Comparison of ENCODE assay signal across 1 fruit fly cellular context in genomic region chr3R:5106917-5107316, dm6.
TF ChIP-seq lines count a peak whose summit lies in the region.

No protein-coding gene starts in this region.

TF ChIP-seq in whole organism, embryonic, 481 proteins besides CTCF, POLR2A, EP300 and RAD21 (continued from another document):
- TF ChIP-seq CG9876 (GFP tag; optimal IDR thresholded peaks at IDR 0.05; lab: Kevin White, UChicago): no peak
- TF ChIP-seq Dbx (GFP tag; IDR thresholded peaks at IDR 0.05; lab: Robert Waterston, UW): no peak
- TF ChIP-seq PHDP (tag; optimal IDR thresholded peaks at IDR 0.05; lab: Kevin White, UChicago): peak; percentile 21
- peak; percentile 11 for TF ChIP-seq CG10543 (GFP tag; optimal IDR thresholded peaks at IDR 0.05; lab: Kevin White, UChicago)
- no peak for TF ChIP-seq CG31388 (GFP tag; optimal IDR thresholded peaks at IDR 0.05; lab: Kevin White, UChicago)
- TF ChIP-seq CG3838 (GFP tag; optimal IDR thresholded peaks at IDR 0.05; lab: Kevin White, UChicago): no peak
- no peak for TF ChIP-seq sens-2 (GFP tag; IDR thresholded peaks at IDR 0.05; lab: Robert Waterston, UW)
- TF ChIP-seq CG16813 (GFP tag; IDR thresholded peaks at IDR 0.05; lab: Robert Waterston, UW; ENCODE audit: partially characterized antibody): no peak
- no peak for TF ChIP-seq zen2 (GFP tag; IDR thresholded peaks at IDR 0.05; lab: Robert Waterston, UW; ENCODE audit: partially characterized antibody)
- peak; percentile 36; the same call in 1 of the 3 replicates for TF ChIP-seq zfh1 (GFP tag; IDR thresholded peaks at IDR 0.05; lab: Robert Waterston, UW)
- no peak for TF ChIP-seq ham (GFP tag; IDR thresholded peaks at IDR 0.05; lab: Robert Waterston, UW)
- no peak for TF ChIP-seq abd-A (tag; optimal IDR thresholded peaks at IDR 0.05; lab: Kevin White, UChicago)
- TF ChIP-seq CG9727 (GFP tag; optimal IDR thresholded peaks at IDR 0.05; lab: Kevin White, UChicago): no peak
- no peak for TF ChIP-seq jumu (GFP tag; optimal IDR thresholded peaks at IDR 0.05; lab: Kevin White, UChicago)
- TF ChIP-seq phol (tag; optimal IDR thresholded peaks at IDR 0.05; lab: Kevin White, UChicago): no peak
- TF ChIP-seq Lim3 (GFP tag; IDR thresholded peaks at IDR 0.05; lab: Robert Waterston, UW): no peak
- peak; percentile 45 for TF ChIP-seq nau (GFP tag; optimal IDR thresholded peaks at IDR 0.05; lab: Kevin White, UChicago)
- TF ChIP-seq Stat92E (GFP tag; optimal IDR thresholded peaks at IDR 0.05; lab: Kevin White, UChicago): no peak
- TF ChIP-seq CG14050 (GFP tag; IDR thresholded peaks at IDR 0.05; lab: Robert Waterston, UW): no peak
- TF ChIP-seq mam (GFP tag; optimal IDR thresholded peaks at IDR 0.05; lab: Kevin White, UChicago): no peak
- TF ChIP-seq CG14014 (GFP tag; IDR thresholded peaks at IDR 0.05; lab: Robert Waterston, UW): no peak
- no peak for TF ChIP-seq CG16863 (GFP tag; optimal IDR thresholded peaks at IDR 0.05; lab: Kevin White, UChicago)
- TF ChIP-seq CG4328 (GFP tag; optimal IDR thresholded peaks at IDR 0.05; lab: Kevin White, UChicago): no peak
- TF ChIP-seq nom (GFP tag; optimal IDR thresholded peaks at IDR 0.05; lab: Kevin White, UChicago): no peak
- peak; percentile 4 for TF ChIP-seq ATbp (GFP tag; optimal IDR thresholded peaks at IDR 0.05; lab: Kevin White, UChicago)
- TF ChIP-seq CG12219 (GFP tag; optimal IDR thresholded peaks at IDR 0.05; lab: Kevin White, UChicago): peak; percentile 5
- TF ChIP-seq E2f1 (GFP tag; IDR thresholded peaks at IDR 0.05; lab: Robert Waterston, UW): no peak
- TF ChIP-seq CG16779 (GFP tag; IDR thresholded peaks at IDR 0.05; lab: Robert Waterston, UW): no peak
- TF ChIP-seq Fer1 (GFP tag; optimal IDR thresholded peaks at IDR 0.05; lab: Kevin White, UChicago): peak; percentile 27
- TF ChIP-seq schlank (tag; optimal IDR thresholded peaks at IDR 0.05; lab: Kevin White, UChicago): no peak
- TF ChIP-seq cato (GFP tag; optimal IDR thresholded peaks at IDR 0.05; lab: Kevin White, UChicago; ENCODE audit: borderline replicate concordance): no peak
- no peak for TF ChIP-seq CG30020 (tag; optimal IDR thresholded peaks at IDR 0.05; lab: Kevin White, UChicago)
- TF ChIP-seq fd102C (GFP tag; optimal IDR thresholded peaks at IDR 0.05; lab: Kevin White, UChicago): peak; percentile 13
- no peak for TF ChIP-seq Nf-YC (tag; optimal IDR thresholded peaks at IDR 0.05; lab: Kevin White, UChicago)
- no peak for TF ChIP-seq slp2 (GFP tag; optimal IDR thresholded peaks at IDR 0.05; lab: Kevin White, UChicago)
- no peak for TF ChIP-seq sd (tag; optimal IDR thresholded peaks at IDR 0.05; lab: Kevin White, UChicago)
- peak; percentile 49 for TF ChIP-seq CG12769 (tag; optimal IDR thresholded peaks at IDR 0.05; lab: Kevin White, UChicago)
- no peak for TF ChIP-seq zf30C (GFP tag; optimal IDR thresholded peaks at IDR 0.05; lab: Kevin White, UChicago)
- no peak for TF ChIP-seq CG7372 (GFP tag; IDR thresholded peaks at IDR 0.05; lab: Robert Waterston, UW)
- TF ChIP-seq knrl (GFP tag; IDR thresholded peaks at IDR 0.05; lab: Robert Waterston, UW; ENCODE audit: partially characterized antibody): no peak
- no peak for TF ChIP-seq CG10431 (GFP tag; optimal IDR thresholded peaks at IDR 0.05; lab: Kevin White, UChicago)
- TF ChIP-seq MTF-1 (GFP tag; optimal IDR thresholded peaks at IDR 0.05; lab: Kevin White, UChicago; ENCODE audit: borderline replicate concordance): peak; percentile 51
- TF ChIP-seq tup (GFP tag; optimal IDR thresholded peaks at IDR 0.05; lab: Kevin White, UChicago): no peak
- TF ChIP-seq lab (GFP tag; optimal IDR thresholded peaks at IDR 0.05; lab: Kevin White, UChicago): peak; percentile 13
- TF ChIP-seq nerfin-1 (tag; optimal IDR thresholded peaks at IDR 0.05; lab: Kevin White, UChicago): peak; percentile 9
- TF ChIP-seq so (GFP tag; IDR thresholded peaks at IDR 0.05; lab: Robert Waterston, UW): peak; percentile 29; the same call in 1 of the 3 replicates
- TF ChIP-seq D19B (GFP tag; optimal IDR thresholded peaks at IDR 0.05; lab: Kevin White, UChicago): peak; percentile 31
- peak; percentile 34 for TF ChIP-seq CG7271 (tag; optimal IDR thresholded peaks at IDR 0.05; lab: Kevin White, UChicago)
- TF ChIP-seq CoRest (tag; optimal IDR thresholded peaks at IDR 0.05; lab: Kevin White, UChicago): peak; percentile 2
- TF ChIP-seq CG12071 (GFP tag; optimal IDR thresholded peaks at IDR 0.05; lab: Kevin White, UChicago): peak; percentile 35
- no peak for TF ChIP-seq Deaf1 (tag; optimal IDR thresholded peaks at IDR 0.05; lab: Kevin White, UChicago)
- no peak for TF ChIP-seq Dip3 (GFP tag; optimal IDR thresholded peaks at IDR 0.05; lab: Kevin White, UChicago)
- TF ChIP-seq br (optimal IDR thresholded peaks at IDR 0.05; lab: Kevin White, UChicago): no peak
- no peak for TF ChIP-seq CG11504 (tag; optimal IDR thresholded peaks at IDR 0.05; lab: Kevin White, UChicago)
- TF ChIP-seq grn (GFP tag; optimal IDR thresholded peaks at IDR 0.05; lab: Kevin White, UChicago): peak; percentile 6
- no peak for TF ChIP-seq CG30403 (GFP tag; optimal IDR thresholded peaks at IDR 0.05; lab: Kevin White, UChicago)
- TF ChIP-seq cwo (GFP tag; optimal IDR thresholded peaks at IDR 0.05; lab: Kevin White, UChicago): no peak
- peak; percentile 49; the same call in 1 of the 2 replicates for TF ChIP-seq ara (GFP tag; IDR thresholded peaks at IDR 0.05; lab: Robert Waterston, UW)
- TF ChIP-seq en (GFP tag; optimal IDR thresholded peaks at IDR 0.05; lab: Kevin White, UChicago): no peak
- TF ChIP-seq oc (tag; optimal IDR thresholded peaks at IDR 0.05; lab: Kevin White, UChicago): no peak
- no peak for TF ChIP-seq pho (GFP tag; optimal IDR thresholded peaks at IDR 0.05; lab: Kevin White, UChicago)
- TF ChIP-seq Xrp1 (GFP tag; IDR thresholded peaks at IDR 0.05; lab: Robert Waterston, UW): 0 out of 2 replicates have a peak, but pooled peaks have one; percentile 33
